Worm (Caenorhabditis elegans) whole organism, mixed stage, embryonic: ENCODE results near the gene vps-60.
"Not testable (repeated sequence)": the region's sequence is repeated elsewhere in the genome, so short reads cannot be mapped to it uniquely, and the experiment has no call there.

Experiments used
- M03D4.4 ChIP-seq: sonication (generic microtip); optimal IDR thresholded peaks from 2 replicates; lab custom pipeline; 2017; ENCODE audit warnings: mild to moderate bottlenecking, missing genetic modification characterization, missing compliant biosample characterization
- bed-3 ChIP-seq: fragments of 200-800 bp; sonication (Bioruptor generic); optimal IDR thresholded peaks from 3 replicates; lab custom pipeline; 2018; ENCODE audit warnings: mild to moderate bottlenecking, missing genetic modification characterization, moderate library complexity, missing compliant biosample characterization
- blmp-1 ChIP-seq: fragments of 150-350 bp; optimal IDR thresholded peaks from 2 replicates; lab custom pipeline; 2014; ENCODE audit warnings: missing biosample characterization, missing genetic modification characterization
- ces-1 ChIP-seq: fragments of 150-350 bp; optimal IDR thresholded peaks from 2 replicates; lab custom pipeline; 2014; ENCODE audit warnings: missing biosample characterization, missing genetic modification reagents, missing genetic modification characterization
- drap-1 ChIP-seq: fragments of 200-800 bp; sonication (Bioruptor generic); optimal IDR thresholded peaks from 3 replicates; lab custom pipeline; 2018; ENCODE audit warnings: mild to moderate bottlenecking, missing genetic modification characterization, missing compliant biosample characterization
- elt-1 ChIP-seq: sonication (generic microtip); optimal IDR thresholded peaks from 2 replicates; lab custom pipeline; 2017; ENCODE audit warnings: missing genetic modification characterization, mild to moderate bottlenecking, missing compliant biosample characterization, antibody characterized with exemption, moderate library complexity, borderline replicate concordance; ENCODE audit not compliant: insufficient read depth
- elt-3 ChIP-seq: fragments of 150-350 bp; optimal IDR thresholded peaks from 2 replicates; lab custom pipeline; 2014; ENCODE audit warnings: missing biosample characterization, missing genetic modification characterization
- ham-2 ChIP-seq: fragments of 200-800 bp; sonication (Bioruptor generic); optimal IDR thresholded peaks from 2 replicates; lab custom pipeline; 2018; ENCODE audit warnings: mild to moderate bottlenecking, missing genetic modification characterization, missing compliant biosample characterization
- lin-13 ChIP-seq: fragments of 150-350 bp; optimal IDR thresholded peaks from 2 replicates; lab custom pipeline; 2014; ENCODE audit warnings: missing biosample characterization, missing genetic modification characterization
- lin-32 ChIP-seq: fragments of 200-800 bp; sonication (Bioruptor generic); optimal IDR thresholded peaks from 2 replicates; lab custom pipeline; 2018; ENCODE audit warnings: mild to moderate bottlenecking, missing genetic modification characterization, missing compliant biosample characterization
- lsy-2 ChIP-seq: fragments of 150-350 bp; optimal IDR thresholded peaks from 2 replicates; lab custom pipeline; 2014; ENCODE audit warnings: missing biosample characterization, missing genetic modification characterization
- mab-5 ChIP-seq: fragments of 150-350 bp; optimal IDR thresholded peaks from 2 replicates; lab custom pipeline; 2014; ENCODE audit warnings: missing biosample characterization, missing genetic modification characterization
- mep-1 ChIP-seq: fragments of 150-350 bp; optimal IDR thresholded peaks from 2 replicates; lab custom pipeline; 2017; ENCODE audit warnings: missing biosample characterization, missing genetic modification reagents, missing genetic modification characterization, inconsistent platforms
- nhr-237 ChIP-seq: fragments of 150-350 bp; optimal IDR thresholded peaks from 2 replicates; lab custom pipeline; 2014; ENCODE audit warnings: missing biosample characterization, missing genetic modification characterization
- nhr-28 ChIP-seq: fragments of 150-350 bp; optimal IDR thresholded peaks from 2 replicates; lab custom pipeline; 2014; ENCODE audit warnings: missing biosample characterization, missing genetic modification characterization
- nhr-76 ChIP-seq: sonication (generic microtip); optimal IDR thresholded peaks from 2 replicates; lab custom pipeline; 2017; ENCODE audit warnings: missing biosample characterization, missing genetic modification characterization
- pha-4 ChIP-seq: fragments of 150-350 bp; optimal IDR thresholded peaks from 2 replicates; lab custom pipeline; 2018; ENCODE audit warnings: missing biosample characterization, missing genetic modification reagents, missing genetic modification characterization
- sem-2 ChIP-seq: fragments of 200-800 bp; sonication (Bioruptor generic); optimal IDR thresholded peaks from 2 replicates; lab custom pipeline; 2018; ENCODE audit warnings: mild to moderate bottlenecking, missing genetic modification characterization, missing compliant biosample characterization
- snpc-4 ChIP-seq: fragments of 150-350 bp; optimal IDR thresholded peaks from 2 replicates; lab custom pipeline; 2014; ENCODE audit warnings: missing biosample characterization, missing genetic modification characterization
- sptf-1 ChIP-seq: sonication (generic microtip); optimal IDR thresholded peaks from 2 replicates; lab custom pipeline; 2017; ENCODE audit warnings: mild to moderate bottlenecking, missing genetic modification characterization, moderate library complexity, missing compliant biosample characterization
- tbx-8 ChIP-seq: fragments of 200-800 bp; sonication (Bioruptor generic); optimal IDR thresholded peaks from 2 replicates; lab custom pipeline; 2018; ENCODE audit warnings: mild to moderate bottlenecking, missing genetic modification characterization, moderate library complexity, missing compliant biosample characterization
- unc-120 ChIP-seq: sonication (generic microtip); optimal IDR thresholded peaks from 2 replicates; lab custom pipeline; 2017; ENCODE audit warnings: missing genetic modification characterization, missing compliant biosample characterization; ENCODE audit not compliant: poor library complexity, severe bottlenecking
- unc-39 ChIP-seq: fragments of 150-350 bp; optimal IDR thresholded peaks from 2 replicates; lab custom pipeline; 2014; ENCODE audit warnings: missing biosample characterization, missing genetic modification characterization
- unc-62 ChIP-seq: fragments of 150-350 bp; optimal IDR thresholded peaks from 2 replicates; lab custom pipeline; 2014; ENCODE audit warnings: missing biosample characterization, missing genetic modification reagents, missing genetic modification characterization
- zip-8 ChIP-seq: fragments of 150-350 bp; optimal IDR thresholded peaks from 2 replicates; lab custom pipeline; 2014; ENCODE audit warnings: missing biosample characterization, missing genetic modification characterization
- ztf-11 ChIP-seq: fragments of 150-350 bp; optimal IDR thresholded peaks from 2 replicates; lab custom pipeline; 2014; ENCODE audit warnings: missing biosample characterization, missing genetic modification characterization

Gene vps-60

DNA sequence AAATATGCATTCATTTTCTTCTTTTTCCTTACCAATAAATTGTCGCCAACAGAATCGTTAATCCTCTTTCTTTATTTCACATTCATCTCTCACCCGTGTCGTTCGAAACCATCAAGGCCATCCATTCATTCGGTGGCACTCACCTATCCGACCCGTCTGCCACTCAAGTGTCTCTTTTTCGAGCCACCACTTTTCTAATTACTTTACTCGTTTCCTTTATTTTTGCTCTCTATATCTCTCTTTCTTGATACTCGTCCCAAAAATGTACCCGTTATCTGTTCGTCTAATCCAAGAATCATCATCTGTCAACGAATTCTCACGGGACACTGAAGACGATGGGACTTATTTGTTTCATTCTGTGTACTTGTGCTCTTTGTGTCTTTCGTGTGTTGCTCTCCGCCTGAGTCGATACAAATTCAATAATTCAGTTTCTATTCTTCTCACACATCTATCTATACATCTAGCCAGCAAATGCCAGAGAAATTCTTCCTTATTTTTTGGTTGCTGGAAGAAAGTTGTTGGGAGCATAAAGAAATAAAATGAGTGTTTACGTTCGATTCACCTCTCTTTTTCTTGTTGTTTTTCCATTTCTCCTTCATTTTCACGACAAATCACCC lies 13.1 kb downstream of the vps-60 start:
- TF ChIP-seq sem-2 (no peak), blmp-1 (no peak), unc-62 (GFP tag; lab: Kevin White, UChicago) (peak; percentile 59), mab-5 (tag; lab: Kevin White, UChicago) (no peak), ces-1 (GFP tag; lab: Kevin White, UChicago) (peak; percentile 86), snpc-4 (no peak), lin-13 (no peak), sptf-1 (tag; lab: Kevin White, UChicago) (no peak), lsy-2 (no peak), nhr-237 (tag; lab: Kevin White, UChicago) (no peak), zip-8 (tag; lab: Kevin White, UChicago) (no peak), M03D4.4 (tag; lab: Kevin White, UChicago) (no peak)

ce11 chrV:8588079-8588478 lies 17.8 kb downstream of the vps-60 start, which contains the start of gene C10B5.3:
TSS of gene C10B5.3 (minus strand) at chrV:8588179.
- no peak for TF ChIP-seq elt-3 (tag; lab: Kevin White, UChicago)
- no peak for TF ChIP-seq elt-1
- no peak for TF ChIP-seq bed-3 (GFP tag; lab: Kevin White, UChicago)
- no peak for TF ChIP-seq tbx-8
- TF ChIP-seq nhr-76 (tag; lab: Kevin White, UChicago) = no peak
- no peak for TF ChIP-seq drap-1 (GFP tag; lab: Kevin White, UChicago)
- TF ChIP-seq zip-8 (tag; lab: Kevin White, UChicago) = no peak
- TF ChIP-seq M03D4.4 (tag; lab: Kevin White, UChicago) = no peak
- no peak for TF ChIP-seq ztf-11 (tag; lab: Kevin White, UChicago)
- TF ChIP-seq ham-2 (GFP tag; lab: Kevin White, UChicago) = no peak
- TF ChIP-seq mep-1 (tag; lab: Kevin White, UChicago) = no peak

ce11 chrV:8586920-8587319 lies 19.0 kb downstream of the vps-60 start:
- TF ChIP-seq elt-3 (tag; lab: Kevin White, UChicago) = peak; percentile 51
- TF ChIP-seq ztf-11 (tag; lab: Kevin White, UChicago) = no peak

DNA sequence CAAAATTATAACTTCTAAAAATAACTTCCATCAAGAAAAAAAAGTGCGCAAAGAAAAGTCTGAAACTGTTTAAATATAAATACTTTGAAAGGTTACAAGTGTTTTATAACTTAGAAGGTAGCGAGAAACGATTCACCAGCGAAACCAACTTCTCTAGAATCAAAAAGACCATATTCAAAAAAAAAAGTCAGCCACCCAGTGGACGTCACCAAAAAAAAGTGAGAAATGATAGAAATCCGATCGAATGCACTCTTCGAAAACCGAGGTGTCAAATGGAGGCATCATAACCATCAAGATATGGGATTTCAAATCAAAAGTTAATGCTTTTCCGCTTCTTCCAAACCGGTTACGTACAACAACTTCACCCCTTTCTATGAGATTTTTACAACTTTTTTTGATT lies 19.5 kb downstream of the vps-60 start:
- no peak for TF ChIP-seq lin-32 (GFP tag; lab: Kevin White, UChicago)
- TF ChIP-seq sptf-1 (tag; lab: Kevin White, UChicago) = no peak
- TF ChIP-seq unc-39 (tag; lab: Kevin White, UChicago) = no peak
- no peak for TF ChIP-seq drap-1 (GFP tag; lab: Kevin White, UChicago)
- TF ChIP-seq nhr-237 (tag; lab: Kevin White, UChicago) = no peak

DNA sequence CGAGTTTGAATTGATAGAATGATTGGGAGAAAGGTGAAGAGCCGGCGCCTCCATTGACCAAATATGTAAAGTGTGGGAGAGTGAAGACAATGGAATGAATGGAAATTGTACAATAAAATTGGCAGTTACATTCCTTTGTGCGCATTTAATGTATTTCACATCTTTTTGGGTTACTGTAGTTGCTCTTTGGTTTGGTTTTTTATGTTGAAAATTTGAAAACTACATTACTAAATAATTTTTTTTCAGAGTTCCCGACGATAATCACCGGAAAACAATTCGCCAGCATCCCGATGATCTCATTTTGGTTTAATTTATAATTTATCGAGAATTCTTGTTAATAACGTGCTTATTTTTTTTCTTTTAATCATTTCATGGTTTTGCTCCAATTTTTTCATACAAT lies 25.0 kb downstream of the vps-60 start, which contains the start of gene C10B5.1:
C10B5.1 (plus strand) TSS at position 301 of the 400 bp plus-strand sequence.
- TF ChIP-seq ztf-11 (tag; lab: Kevin White, UChicago) (no peak), ces-1 (GFP tag; lab: Kevin White, UChicago) (no peak), nhr-76 (tag; lab: Kevin White, UChicago) (no peak)

ce11 chrV:8574762-8575161 lies 31.2 kb downstream of the vps-60 start, which contains the start of gene F25G6.1:
TSS of gene F25G6.1 (plus strand) at chrV:8575062.
- TF ChIP-seq elt-1; pha-4 (tag; lab: Kevin White, UChicago); mep-1 (tag; lab: Kevin White, UChicago): not testable (repeated sequence)

DNA sequence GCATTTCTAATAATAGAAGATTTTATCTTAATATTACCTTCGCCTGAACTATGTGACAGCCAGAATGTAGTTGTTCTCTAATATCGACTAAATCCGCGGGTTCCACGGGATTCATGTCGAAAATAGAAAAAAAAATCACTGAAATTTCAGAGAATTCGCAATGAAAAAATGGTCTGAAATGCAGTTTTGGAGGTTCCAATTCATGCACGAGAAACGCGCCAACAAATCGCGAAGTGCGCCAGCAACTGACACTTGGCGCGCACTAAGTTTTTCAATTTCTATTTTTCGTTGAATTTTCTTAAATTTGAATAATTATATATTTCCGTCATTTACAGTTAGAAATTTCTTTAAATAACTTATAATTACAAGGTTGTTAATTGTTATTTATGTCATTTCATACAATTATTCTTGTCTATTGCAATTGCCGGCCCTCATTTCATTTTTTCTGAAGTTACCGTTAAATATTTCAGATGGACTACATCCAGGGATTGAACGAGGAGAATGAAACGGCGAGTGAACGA lies 36.0 kb downstream of the vps-60 start, which contains the start of the genes F25G6.9 and symk-1:
F25G6.9 (minus strand) TSS at position 160 of the 521 bp plus-strand sequence.
symk-1 (plus strand) TSS at position 471 of the 521 bp plus-strand sequence.
- no peak for TF ChIP-seq bed-3 (GFP tag; lab: Kevin White, UChicago)
- TF ChIP-seq lsy-2 = peak; percentile 35
- TF ChIP-seq unc-120 (tag; lab: Kevin White, UChicago) = no peak
- TF ChIP-seq lin-13 = peak; percentile 45
- no peak for TF ChIP-seq nhr-28 (tag; lab: Kevin White, UChicago)
